Worm (Caenorhabditis elegans) whole organism, young adult: Measurements from ENCODE around the gene mpk-2.

Source experiments
- C17E4.6 ChIP-seq: fragments of 200-800 bp; sonication (Bioruptor generic); IDR thresholded peaks from 2 replicates; pipeline ENCODE4 v1.3.6; 2022; ENCODE audit warnings: missing genetic modification reagents, missing genetic modification characterization, missing compliant biosample characterization
- F22D6.2 ChIP-seq: sonication (generic microtip); optimal IDR thresholded peaks from 2 replicates; lab custom pipeline; 2016; ENCODE audit warnings: mild to moderate bottlenecking, missing genetic modification characterization, missing compliant biosample characterization
- F52B5.7 ChIP-seq: sonication (generic microtip); optimal IDR thresholded peaks from 2 replicates; lab custom pipeline; 2016; ENCODE audit warnings: mild to moderate bottlenecking, missing genetic modification characterization, missing compliant biosample characterization
- K11D2.4 ChIP-seq: fragments of 200-800 bp; sonication (Bioruptor generic); IDR thresholded peaks from 2 replicates; pipeline ENCODE4 v1.3.6; 2022; ENCODE audit warnings: missing genetic modification reagents, missing genetic modification characterization, missing compliant biosample characterization
- T26A5.8 ChIP-seq: sonication (generic microtip); optimal IDR thresholded peaks from 2 replicates; lab custom pipeline; 2016; ENCODE audit warnings: missing genetic modification characterization, missing compliant biosample characterization
- Y56A3A.18 ChIP-seq: fragments of 200-800 bp; sonication (Bioruptor generic); IDR thresholded peaks from 2 replicates; pipeline ENCODE4 v1.3.6; 2022; ENCODE audit warnings: missing genetic modification reagents, missing genetic modification characterization, missing compliant biosample characterization
- aptf-2 ChIP-seq: fragments of 200-800 bp; sonication (Bioruptor generic); conservative IDR thresholded peaks from 2 replicates; pipeline ENCODE4 v1.3.6; 2022; ENCODE audit warnings: missing genetic modification reagents, missing genetic modification characterization, missing compliant biosample characterization
- atf-7 ChIP-seq: sonication (generic microtip); optimal IDR thresholded peaks from 2 replicates; lab custom pipeline; 2017; ENCODE audit warnings: mild to moderate bottlenecking, missing genetic modification characterization, missing compliant biosample characterization
- attf-6 ChIP-seq: fragments of 200-800 bp; sonication (Bioruptor generic); IDR thresholded peaks from 2 replicates; pipeline ENCODE4 v1.3.6; 2022; ENCODE audit warnings: missing genetic modification reagents, missing genetic modification characterization, missing compliant biosample characterization
- bed-2 ChIP-seq: fragments of 200-800 bp; sonication (Bioruptor generic); IDR thresholded peaks from 2 replicates; pipeline ENCODE4 v1.3.6; 2022; ENCODE audit warnings: missing genetic modification reagents, missing genetic modification characterization, missing compliant biosample characterization
- cebp-1 ChIP-seq, 2 experiments: fragments of 200-800 bp in 1 of 2; sonication (Bioruptor generic) in 1 of 2; sonication (generic microtip) in 1 of 2; IDR thresholded peaks in 1 of 2; optimal IDR thresholded peaks in 1 of 2; 2 replicates each; pipeline versions ENCODE4 v1.3.6 to Lab custom; 2017 to 2022; ENCODE audit warnings: missing compliant biosample characterization in 2 of 2, missing genetic modification characterization in 2 of 2, mild to moderate bottlenecking in 1 of 2, missing genetic modification reagents in 1 of 2, moderate library complexity in 1 of 2
- ceh-27 ChIP-seq: fragments of 200-800 bp; sonication (Bioruptor generic); optimal IDR thresholded peaks from 2 replicates; lab custom pipeline; 2018; ENCODE audit warnings: mild to moderate bottlenecking, missing genetic modification characterization, moderate library complexity, missing compliant biosample characterization
- ceh-40 ChIP-seq: fragments of 200-800 bp; sonication (Bioruptor generic); IDR thresholded peaks from 2 replicates; pipeline ENCODE4 v1.3.6; 2022; ENCODE audit warnings: missing genetic modification characterization, missing compliant biosample characterization
- dox-1 ChIP-seq: fragments of 200-800 bp; sonication (Bioruptor generic); IDR thresholded peaks from 2 replicates; pipeline ENCODE4 v1.3.6; 2022; ENCODE audit warnings: missing genetic modification reagents, missing genetic modification characterization, missing compliant biosample characterization
- ets-4 ChIP-seq: fragments of 200-800 bp; sonication (Bioruptor generic); optimal IDR thresholded peaks from 2 replicates; lab custom pipeline; 2018; ENCODE audit warnings: mild to moderate bottlenecking, missing genetic modification characterization, missing compliant biosample characterization
- gei-17 ChIP-seq: fragments of 200-800 bp; sonication (Bioruptor generic); optimal IDR thresholded peaks from 2 replicates; lab custom pipeline; 2018; ENCODE audit warnings: mild to moderate bottlenecking, missing genetic modification characterization, missing compliant biosample characterization
- hlh-26 ChIP-seq: fragments of 200-800 bp; sonication (Bioruptor generic); conservative IDR thresholded peaks from 2 replicates; pipeline ENCODE4 v1.3.6; 2022; ENCODE audit warnings: missing genetic modification reagents, missing genetic modification characterization, missing compliant biosample characterization
- hrde-1 ChIP-seq: sonication (generic microtip); optimal IDR thresholded peaks from 2 replicates; lab custom pipeline; 2016; ENCODE audit warnings: missing genetic modification characterization, mild to moderate bottlenecking, missing compliant biosample characterization, moderate library complexity, missing genotype, missing genetic modification reagents, borderline replicate concordance
- let-526 ChIP-seq: fragments of 200-800 bp; sonication (Bioruptor generic); IDR thresholded peaks from 2 replicates; pipeline ENCODE4 v1.3.6; 2022; ENCODE audit warnings: missing genetic modification reagents, missing genetic modification characterization, missing compliant biosample characterization
- lir-1 ChIP-seq: fragments of 200-800 bp; sonication (Bioruptor generic); conservative IDR thresholded peaks from 2 replicates; pipeline ENCODE4 v1.3.6; 2022; ENCODE audit warnings: missing genetic modification reagents, missing genetic modification characterization, missing compliant biosample characterization
- lsl-1 ChIP-seq: fragments of 200-800 bp; sonication (Bioruptor generic); optimal IDR thresholded peaks from 2 replicates; lab custom pipeline; 2018; ENCODE audit warnings: mild to moderate bottlenecking, missing genetic modification characterization, moderate library complexity, missing compliant biosample characterization
- mes-4 ChIP-seq: sonication (generic microtip); optimal IDR thresholded peaks from 2 replicates; lab custom pipeline; 2016; ENCODE audit warnings: missing genotype, missing genetic modification characterization, missing compliant biosample characterization
- mxl-1 ChIP-seq: sonication (generic microtip); optimal IDR thresholded peaks from 2 replicates; lab custom pipeline; 2016; ENCODE audit warnings: missing genetic modification characterization, missing compliant biosample characterization
- nfya-1 ChIP-seq: sonication (generic microtip); optimal IDR thresholded peaks from 2 replicates; lab custom pipeline; 2017; ENCODE audit warnings: antibody characterized with exemption, missing compliant biosample characterization, missing genetic modification characterization, borderline replicate concordance; ENCODE audit not compliant: insufficient read depth
- nhr-80 ChIP-seq: sonication (generic microtip); optimal IDR thresholded peaks from 2 replicates; lab custom pipeline; 2016; ENCODE audit warnings: missing genetic modification characterization, missing compliant biosample characterization
- nhr-90 ChIP-seq: sonication (generic microtip); optimal IDR thresholded peaks from 2 replicates; lab custom pipeline; 2016; ENCODE audit warnings: missing genotype, mild to moderate bottlenecking, missing genetic modification characterization, missing compliant biosample characterization
- repo-1 ChIP-seq: sonication (generic microtip); optimal IDR thresholded peaks from 2 replicates; lab custom pipeline; 2017; ENCODE audit warnings: mild to moderate bottlenecking, missing genetic modification characterization, missing compliant biosample characterization
- rpc-1 ChIP-seq, 2 experiments: fragments of 150-350 bp in 1 of 2; sonication (generic microtip) in 1 of 2; optimal IDR thresholded peaks; 2 replicates each; lab custom pipeline; 2014 to 2018; ENCODE audit warnings: missing biosample characterization in 1 of 2, missing genetic modification characterization in 1 of 2, missing genetic modification reagents in 1 of 2, missing genotype in 1 of 2
- somi-1 ChIP-seq: fragments of 200-800 bp; sonication (Bioruptor generic); optimal IDR thresholded peaks from 2 replicates; lab custom pipeline; 2018; ENCODE audit warnings: mild to moderate bottlenecking, missing genetic modification characterization, missing compliant biosample characterization
- sptf-2 ChIP-seq: fragments of 200-800 bp; sonication (Bioruptor generic); optimal IDR thresholded peaks from 2 replicates; lab custom pipeline; 2018; ENCODE audit warnings: mild to moderate bottlenecking, missing genetic modification characterization, missing compliant biosample characterization
- unc-62 ChIP-seq: fragments of 150-350 bp; optimal IDR thresholded peaks from 2 replicates; lab custom pipeline; 2014; ENCODE audit warnings: missing biosample characterization, missing genetic modification reagents, missing genetic modification characterization
- ztf-25 ChIP-seq: fragments of 200-800 bp; sonication (Bioruptor generic); IDR thresholded peaks from 2 replicates; pipeline ENCODE4 v1.3.6; 2022; ENCODE audit warnings: missing genetic modification reagents, missing genetic modification characterization, missing compliant biosample characterization
- ztf-28 ChIP-seq: fragments of 200-800 bp; sonication (Bioruptor generic); IDR thresholded peaks from 2 replicates; pipeline ENCODE4 v1.3.6; 2022; ENCODE audit warnings: missing genetic modification reagents, missing genetic modification characterization, missing compliant biosample characterization

Gene mpk-2

ce11 chrII:5120612-5121011 is 16.7 kb downstream of the mpk-2 start:
- TF ChIP-seq gei-17 (GFP tag; lab: Kevin White, UChicago), result no peak
- no peak for TF ChIP-seq lir-1
- no peak for TF ChIP-seq ceh-40 (GFP tag; lab: Robert Waterston, UW)
- no peak for TF ChIP-seq ets-4
- TF ChIP-seq T26A5.8 (tag; lab: Kevin White, UChicago), result no peak
- TF ChIP-seq rpc-1 (optimal IDR thresholded peaks at IDR 0.05; lab: Kevin White, UChicago), result no peak
- no peak for TF ChIP-seq rpc-1 (tag; optimal IDR thresholded peaks at IDR 0.05; lab: Kevin White, UChicago)
- no peak for TF ChIP-seq hrde-1
- TF ChIP-seq bed-2 (GFP tag; lab: Robert Waterston, UW), result no peak
- no peak for TF ChIP-seq repo-1 (tag; lab: Kevin White, UChicago)
- TF ChIP-seq nhr-90 (tag; lab: Kevin White, UChicago), result no peak
- TF ChIP-seq F22D6.2 (tag; lab: Kevin White, UChicago), result no peak
- TF ChIP-seq nfya-1 (tag; lab: Kevin White, UChicago), result no peak

- TF ChIP-seq hlh-26 (no peak), ztf-25 (GFP tag; lab: Robert Waterston, UW) (no peak)
Observed at ce11 chrII:5130081-5130480, 26.2 kb downstream of the mpk-2 start, which contains the start of gene lgc-56. Gene lgc-56 (plus strand): TSS chrII:5130381.

ce11 chrII:5131800-5132199 is 27.9 kb downstream of the mpk-2 start:
- no peak for TF ChIP-seq aptf-2 (GFP tag; lab: Robert Waterston, UW)

ce11 chrII:5136296-5136767 is 32.4 kb downstream of the mpk-2 start, which contains the start of gene F58A6.2:
Gene F58A6.2 (plus strand): TSS chrII:5136717.
- TF ChIP-seq let-526, result no peak
- TF ChIP-seq hrde-1, result no peak
- no peak for TF ChIP-seq ceh-27 (GFP tag; lab: Kevin White, UChicago)
- TF ChIP-seq ztf-28 (GFP tag; lab: Robert Waterston, UW), result no peak
- no peak for TF ChIP-seq lsl-1 (GFP tag; lab: Kevin White, UChicago)
- TF ChIP-seq ceh-40 (GFP tag; lab: Robert Waterston, UW), result no peak
- TF ChIP-seq sptf-2 (GFP tag; lab: Kevin White, UChicago), result no peak
- TF ChIP-seq C17E4.6, result no peak
- TF ChIP-seq unc-62 (GFP tag; lab: Kevin White, UChicago), result no peak
- no peak for TF ChIP-seq somi-1 (GFP tag; lab: Kevin White, UChicago)
- TF ChIP-seq K11D2.4 (GFP tag; lab: Robert Waterston, UW), result no peak
- TF ChIP-seq F52B5.7 (tag; lab: Kevin White, UChicago), result no peak
- TF ChIP-seq Y56A3A.18 (GFP tag; lab: Robert Waterston, UW), result no peak
- TF ChIP-seq mes-4 (tag; lab: Kevin White, UChicago), result no peak
- no peak for TF ChIP-seq mxl-1
- no peak for TF ChIP-seq atf-7 (tag; lab: Kevin White, UChicago)
- TF ChIP-seq cebp-1 (GFP tag; IDR thresholded peaks at IDR 0.05; lab: Robert Waterston, UW), result no peak
- TF ChIP-seq cebp-1 (tag; optimal IDR thresholded peaks at IDR 0.05; lab: Kevin White, UChicago), result no peak
- TF ChIP-seq ets-4, result no peak
- no peak for TF ChIP-seq ztf-25 (GFP tag; lab: Robert Waterston, UW)
- TF ChIP-seq, all 124 proteins: peak for 0

- TF ChIP-seq attf-6 (GFP tag; lab: Robert Waterston, UW) (no peak), dox-1 (GFP tag; lab: Robert Waterston, UW) (0 out of 2 replicates have a peak, but pooled peaks have one; percentile 29), hrde-1 (no peak), nhr-80 (tag; lab: Kevin White, UChicago) (peak; percentile 79)
- TF ChIP-seq, all 124 proteins: peak for 2
Observed at ce11 chrII:5141945-5142514, 38.1 kb downstream of the mpk-2 start, which contains the start of gene nas-29. Gene nas-29 (minus strand): TSS chrII:5142036.
